Fruit fly (Drosophila melanogaster) whole organism, embryonic: ENCODE data around the gene Neu2.

ENCODE experiments used
- CG1024 ChIP-seq: fragments of 200-800 bp; sonication (Bioruptor generic); IDR thresholded peaks from 2 replicates; pipeline ENCODE4 v1.3.6; 2022; ENCODE audit warnings: missing biosample characterization, missing genetic modification characterization
- CG10321 ChIP-seq: fragments of 200-800 bp; sonication (Bioruptor generic); IDR thresholded peaks from 2 replicates; pipeline ENCODE4 v1.3.6; 2022; ENCODE audit warnings: missing biosample characterization, missing genetic modification characterization
- CG10462 ChIP-seq: fragments of 200-800 bp; sonication (Bioruptor generic); optimal IDR thresholded peaks from 2 replicates; lab custom pipeline; 2016; ENCODE audit warnings: missing biosample characterization, missing genetic modification characterization
- CG1233 ChIP-seq: fragments of 200-800 bp; sonication (Bioruptor generic); optimal IDR thresholded peaks from 4 replicates; lab custom pipeline; 2018; ENCODE audit warnings: missing biosample characterization, mild to moderate bottlenecking, missing genetic modification characterization
- CG13775 ChIP-seq: fragments of 200-800 bp; sonication (Bioruptor generic); optimal IDR thresholded peaks from 3 replicates; lab custom pipeline; 2017; ENCODE audit warnings: missing biosample characterization, mild to moderate bottlenecking, missing genetic modification characterization
- CG15011 ChIP-seq: fragments of 200-800 bp; sonication (Bioruptor generic); optimal IDR thresholded peaks from 3 replicates; lab custom pipeline; 2018; ENCODE audit warnings: missing biosample characterization, mild to moderate bottlenecking, missing genetic modification characterization
- CG15696 ChIP-seq: fragments of 200-800 bp; sonication (Bioruptor generic); optimal IDR thresholded peaks from 2 replicates; lab custom pipeline; 2019; ENCODE audit warnings: missing biosample characterization, mild to moderate bottlenecking, missing genetic modification characterization, moderate library complexity
- CG16813 ChIP-seq: fragments of 200-800 bp; sonication (Bioruptor generic); IDR thresholded peaks from 3 replicates; pipeline ENCODE4 v1.3.6; 2022; ENCODE audit warnings: missing biosample characterization, missing genetic modification characterization; ENCODE audit not compliant: partially characterized antibody
- CG17802 ChIP-seq: fragments of 200-800 bp; sonication (Bioruptor generic); optimal IDR thresholded peaks from 2 replicates; lab custom pipeline; 2018; ENCODE audit warnings: missing biosample characterization, mild to moderate bottlenecking, missing genetic modification characterization, moderate library complexity
- CG2120 ChIP-seq: fragments of 200-800 bp; sonication (Bioruptor generic); optimal IDR thresholded peaks from 3 replicates; lab custom pipeline; 2016; ENCODE audit warnings: missing biosample characterization, missing genetic modification characterization
- CG2678 ChIP-seq: fragments of 200-800 bp; sonication (Bioruptor generic); optimal IDR thresholded peaks from 3 replicates; lab custom pipeline; 2019; ENCODE audit warnings: missing biosample characterization, mild to moderate bottlenecking, missing genetic modification characterization, moderate library complexity
- CG31224 ChIP-seq: fragments of 200-800 bp; sonication (Bioruptor generic); IDR thresholded peaks from 2 replicates; pipeline ENCODE4 v1.3.6; 2022; ENCODE audit warnings: missing biosample characterization, missing genetic modification characterization
- CG4617 ChIP-seq: fragments of 200-800 bp; sonication (Bioruptor generic); optimal IDR thresholded peaks from 3 replicates; lab custom pipeline; 2016; ENCODE audit warnings: missing biosample characterization, missing genetic modification characterization, borderline replicate concordance
- CG4707 ChIP-seq: fragments of 200-800 bp; sonication (Bioruptor generic); optimal IDR thresholded peaks from 2 replicates; lab custom pipeline; 2018; ENCODE audit warnings: missing biosample characterization, mild to moderate bottlenecking, missing genetic modification characterization, moderate library complexity
- CG6254 ChIP-seq: fragments of 200-800 bp; sonication (Bioruptor generic); optimal IDR thresholded peaks from 3 replicates; lab custom pipeline; 2017; ENCODE audit warnings: mild to moderate bottlenecking, missing biosample characterization, missing genetic modification reagents, missing genetic modification characterization
- CG6654 ChIP-seq: fragments of 200-800 bp; sonication (Bioruptor generic); optimal IDR thresholded peaks from 2 replicates; lab custom pipeline; 2017; ENCODE audit warnings: missing biosample characterization, mild to moderate bottlenecking, missing genetic modification characterization
- CG7963 ChIP-seq: fragments of 200-800 bp; sonication (Bioruptor generic); IDR thresholded peaks from 3 replicates; pipeline ENCODE4 v1.3.6; 2022; ENCODE audit warnings: missing biosample characterization, missing genetic modification characterization; ENCODE audit not compliant: partially characterized antibody
- CG8924 ChIP-seq: fragments of 200-800 bp; optimal IDR thresholded peaks from 3 replicates; lab custom pipeline; 2019; ENCODE audit warnings: missing biosample characterization, mild to moderate bottlenecking, missing genetic modification characterization, moderate library complexity
- CG9215 ChIP-seq: fragments of 200-800 bp; sonication (Bioruptor generic); IDR thresholded peaks from 2 replicates; pipeline ENCODE4 v1.3.6; 2022; ENCODE audit warnings: missing biosample characterization, missing genetic modification characterization
- CG9437 ChIP-seq: fragments of 200-800 bp; sonication (Bioruptor generic); optimal IDR thresholded peaks from 2 replicates; lab custom pipeline; 2018; ENCODE audit warnings: missing biosample characterization, mild to moderate bottlenecking, missing genetic modification characterization
- CG9932 ChIP-seq: fragments of 200-800 bp; sonication (Bioruptor generic); IDR thresholded peaks from 2 replicates; pipeline ENCODE4 v1.3.6; 2022; ENCODE audit warnings: missing biosample characterization, missing genetic modification characterization
- Dp ChIP-seq: fragments of 200-800 bp; sonication (Bioruptor generic); optimal IDR thresholded peaks from 2 replicates; lab custom pipeline; 2018; ENCODE audit warnings: missing biosample characterization, mild to moderate bottlenecking, missing genetic modification characterization, moderate library complexity
- Hmx ChIP-seq: fragments of 200-800 bp; sonication (Bioruptor generic); optimal IDR thresholded peaks from 2 replicates; lab custom pipeline; 2016; ENCODE audit warnings: missing biosample characterization, missing genetic modification characterization
- Hr39 ChIP-seq: fragments of >200 bp; optimal IDR thresholded peaks from 2 replicates; lab custom pipeline; 2017
- Jarid2 ChIP-seq: fragments of 200-800 bp; sonication (Bioruptor generic); optimal IDR thresholded peaks from 3 replicates; lab custom pipeline; 2017; ENCODE audit warnings: mild to moderate bottlenecking, missing biosample characterization, missing genetic modification reagents, missing genetic modification characterization
- MTF-1 ChIP-seq: fragments of 200-800 bp; sonication (Bioruptor generic); optimal IDR thresholded peaks from 2 replicates; lab custom pipeline; 2018; ENCODE audit warnings: missing biosample characterization, mild to moderate bottlenecking, missing genetic modification characterization, borderline replicate concordance
- Med ChIP-seq: fragments of 200-800 bp; sonication (Bioruptor generic); peaks from one replicate; lab custom pipeline; 2016; ENCODE audit warnings: missing biosample characterization, missing genetic modification characterization, mild to moderate bottlenecking, inconsistent platforms, moderate library complexity
- Nf-YC ChIP-seq: fragments of 200-800 bp; optimal IDR thresholded peaks from 3 replicates; lab custom pipeline; 2019; ENCODE audit warnings: missing biosample characterization, mild to moderate bottlenecking, missing genetic modification characterization, moderate library complexity
- Pdp1 ChIP-seq, 2 experiments: fragments of 200-800 bp; sonication (Bioruptor generic); optimal IDR thresholded peaks; 3 replicates each; lab custom pipeline; 2016; ENCODE audit warnings: missing biosample characterization in 2 of 2, missing genetic modification characterization in 2 of 2, mild to moderate bottlenecking in 1 of 2, moderate library complexity in 1 of 2
- Rx ChIP-seq: fragments of 200-800 bp; sonication (Bioruptor generic); IDR thresholded peaks from 2 replicates; pipeline ENCODE4 v1.3.6; 2022; ENCODE audit warnings: missing biosample characterization, missing genetic modification characterization
- Sox102F ChIP-seq: fragments of 200-800 bp; sonication (Bioruptor generic); optimal IDR thresholded peaks from 2 replicates; lab custom pipeline; 2018; ENCODE audit warnings: missing biosample characterization, mild to moderate bottlenecking, missing genetic modification characterization, moderate library complexity
- YL-1 ChIP-seq: fragments of 200-800 bp; sonication (Bioruptor generic); optimal IDR thresholded peaks from 3 replicates; lab custom pipeline; 2017; ENCODE audit warnings: missing biosample characterization, mild to moderate bottlenecking, missing genetic modification characterization
- ato ChIP-seq: fragments of 200-800 bp; sonication (Bioruptor generic); IDR thresholded peaks from 2 replicates; pipeline ENCODE4 v1.3.6; 2022; ENCODE audit warnings: missing biosample characterization, missing genetic modification characterization; ENCODE audit not compliant: partially characterized antibody
- chif ChIP-seq, 2 experiments: fragments of 200-800 bp; sonication (Bioruptor generic); optimal IDR thresholded peaks; 3 replicates each; lab custom pipeline; 2016; ENCODE audit warnings: missing biosample characterization in 2 of 2, missing genetic modification characterization in 2 of 2
- fd3F ChIP-seq: fragments of 200-800 bp; sonication (Bioruptor generic); optimal IDR thresholded peaks from 2 replicates; lab custom pipeline; 2018; ENCODE audit warnings: missing biosample characterization, mild to moderate bottlenecking, missing genetic modification characterization, moderate library complexity
- gsb ChIP-seq: fragments of 200-800 bp; sonication (Bioruptor generic); IDR thresholded peaks from 2 replicates; pipeline ENCODE4 v1.3.6; 2022; ENCODE audit warnings: missing biosample characterization, missing genetic modification characterization
- klu ChIP-seq: fragments of 200-800 bp; sonication (Bioruptor generic); IDR thresholded peaks from 2 replicates; pipeline ENCODE4 v1.3.6; 2022; ENCODE audit warnings: missing biosample characterization, missing genetic modification characterization
- nerfin-1 ChIP-seq: fragments of 200-800 bp; sonication (Bioruptor generic); optimal IDR thresholded peaks from 3 replicates; lab custom pipeline; 2019; ENCODE audit warnings: missing biosample characterization, mild to moderate bottlenecking, missing genetic modification characterization, moderate library complexity
- nerfin-2 ChIP-seq: fragments of 200-800 bp; sonication (Bioruptor generic); IDR thresholded peaks from 2 replicates; pipeline ENCODE4 v1.3.6; 2022; ENCODE audit warnings: missing biosample characterization, missing genetic modification characterization; ENCODE audit not compliant: partially characterized antibody
- otp ChIP-seq: fragments of 200-800 bp; sonication (Bioruptor generic); IDR thresholded peaks from 3 replicates; pipeline ENCODE4, ENCODE4 v1.3.6; 2022; ENCODE audit warnings: missing biosample characterization, missing genetic modification characterization
- rib ChIP-seq: fragments of 200-800 bp; sonication (Bioruptor generic); IDR thresholded peaks from 2 replicates; pipeline ENCODE4 v1.3.6; 2022; ENCODE audit warnings: missing biosample characterization, missing genetic modification characterization
- ro ChIP-seq: fragments of 200-800 bp; sonication (Bioruptor generic); IDR thresholded peaks from 2 replicates; pipeline ENCODE4 v1.3.6; 2022; ENCODE audit warnings: missing biosample characterization, missing genetic modification characterization
- row ChIP-seq: fragments of 200-800 bp; sonication (Bioruptor generic); IDR thresholded peaks from 3 replicates; pipeline ENCODE4 v1.3.6; 2022; ENCODE audit warnings: missing biosample characterization, missing genetic modification characterization
- salm ChIP-seq: fragments of 200-800 bp; sonication (Bioruptor generic); optimal IDR thresholded peaks from 2 replicates; lab custom pipeline; 2018; ENCODE audit warnings: missing biosample characterization, mild to moderate bottlenecking, missing genetic modification characterization
- shn ChIP-seq: fragments of 200-800 bp; sonication (Bioruptor generic); optimal IDR thresholded peaks from 3 replicates; lab custom pipeline; 2016; ENCODE audit warnings: missing biosample characterization, missing genetic modification characterization
- sr ChIP-seq: fragments of 200-800 bp; sonication (Bioruptor generic); IDR thresholded peaks from 3 replicates; pipeline ENCODE4 v1.3.6; 2022; ENCODE audit warnings: missing biosample characterization, missing genetic modification characterization
- ssp ChIP-seq: fragments of 200-800 bp; sonication (Bioruptor generic); IDR thresholded peaks from 2 replicates; pipeline ENCODE4 v1.3.6; 2022; ENCODE audit warnings: missing biosample characterization, missing genetic modification characterization
- ttk ChIP-seq: fragments of 200-800 bp; sonication (Bioruptor generic); IDR thresholded peaks from 2 replicates; pipeline ENCODE4 v2.1.2; 2022; ENCODE audit warnings: missing biosample characterization, missing genetic modification characterization
- twi ChIP-seq: fragments of 200-800 bp; optimal IDR thresholded peaks from 2 replicates; lab custom pipeline; 2019; ENCODE audit warnings: missing biosample characterization, mild to moderate bottlenecking, missing genetic modification characterization, moderate library complexity
- zfh1 ChIP-seq: fragments of 200-800 bp; sonication (Bioruptor generic); IDR thresholded peaks from 3 replicates; pipeline ENCODE4 v1.3.6; 2022; ENCODE audit warnings: missing biosample characterization, missing genetic modification characterization

Neu2 gene

dm6 chr3L:21507354-21507928, 17.1 kb upstream of the Neu2 start, which contains the start of the genes Glg1 and M6 (continued):
- peak; percentile 38 for TF ChIP-seq CG9437
- TF ChIP-seq ato (GFP tag; lab: Robert Waterston, UW), result peak; percentile 89
- peak; percentile 44; the same call in 1 of the 2 replicates for TF ChIP-seq ssp (GFP tag; lab: Robert Waterston, UW)
- no peak for TF ChIP-seq CG6254
- TF ChIP-seq rib (GFP tag; lab: Robert Waterston, UW), result no peak
- peak; percentile 72 for TF ChIP-seq CG13775
- TF ChIP-seq Nf-YC (tag; lab: Kevin White, UChicago), result peak; percentile 64
- 0 out of 2 replicates have a peak, but pooled peaks have one; percentile 2 for TF ChIP-seq Rx (GFP tag; lab: Robert Waterston, UW)
- TF ChIP-seq Hr39 (lab: Kevin White, UChicago), result no peak
- TF ChIP-seq otp (GFP tag; lab: Robert Waterston, UW), result no peak
- peak; percentile 43 for TF ChIP-seq CG4617
- TF ChIP-seq CG1024 (GFP tag; lab: Robert Waterston, UW), result peak; percentile 33; the same call in 1 of the 2 replicates
- TF ChIP-seq CG2120 (GFP tag; lab: Kevin White, UChicago), result peak; percentile 89
- TF ChIP-seq klu (GFP tag; lab: Robert Waterston, UW), result no peak
- peak; percentile 57; the same call in 2 of the 3 replicates for TF ChIP-seq zfh1 (GFP tag; lab: Robert Waterston, UW)
- peak; percentile 60 for TF ChIP-seq Sox102F (GFP tag; lab: Kevin White, UChicago)
- TF ChIP-seq CG10462, result peak; percentile 38
- no peak for TF ChIP-seq ro (GFP tag; lab: Robert Waterston, UW)
- peak; percentile 96 for TF ChIP-seq CG16813 (GFP tag; lab: Robert Waterston, UW)
- peak; percentile 90 for TF ChIP-seq CG7963 (GFP tag; lab: Robert Waterston, UW)
- TF ChIP-seq CG9932 (GFP tag; lab: Robert Waterston, UW), result peak; percentile 83
- TF ChIP-seq CG15696 (tag; lab: Kevin White, UChicago), result peak; percentile 66
- TF ChIP-seq CG4707 (GFP tag; lab: Kevin White, UChicago), result no peak
- peak; percentile 38 for TF ChIP-seq fd3F
- peak; percentile 18 for TF ChIP-seq CG17802 (tag; lab: Kevin White, UChicago)
- TF ChIP-seq CG10321 (GFP tag; lab: Robert Waterston, UW), result no peak
- TF ChIP-seq Dp (GFP tag; lab: Kevin White, UChicago), result peak; percentile 33
- TF ChIP-seq YL-1 (GFP tag; lab: Kevin White, UChicago), result peak; percentile 78
- TF ChIP-seq sr (GFP tag; lab: Robert Waterston, UW), result no peak
- TF ChIP-seq Med (GFP tag; lab: Kevin White, UChicago), result peak; percentile 90
- peak; percentile 51 to 64 for TF ChIP-seq Pdp1 (GFP tag; optimal IDR thresholded peaks at IDR 0.05; lab: Kevin White, UChicago)
- 0 out of 2 replicates have a peak, but pooled peaks have one; percentile 41 for TF ChIP-seq CG31224 (GFP tag; lab: Robert Waterston, UW)
- peak; percentile 44 for TF ChIP-seq CG1233 (GFP tag; lab: Kevin White, UChicago)
- TF ChIP-seq Hmx (GFP tag; lab: Kevin White, UChicago), result no peak
- TF ChIP-seq nerfin-2, result peak; percentile 93
- TF ChIP-seq nerfin-1 (tag; lab: Kevin White, UChicago), result no peak
- peak; percentile 73 for TF ChIP-seq CG8924 (tag; lab: Kevin White, UChicago)
- peak; percentile 96 for TF ChIP-seq row
- TF ChIP-seq chif (GFP tag; optimal IDR thresholded peaks at IDR 0.05; lab: Kevin White, UChicago), result peak; percentile 4 to 54
- peak; percentile 57 for TF ChIP-seq shn (GFP tag; lab: Kevin White, UChicago)
- no peak for TF ChIP-seq CG6654 (GFP tag; lab: Kevin White, UChicago)
- no peak for TF ChIP-seq ttk (GFP tag; lab: Robert Waterston, UW)
- TF ChIP-seq salm (tag; lab: Kevin White, UChicago), result no peak
- TF ChIP-seq CG15011 (GFP tag; lab: Kevin White, UChicago), result no peak
- peak; percentile 66 for TF ChIP-seq CG9215 (GFP tag; lab: Robert Waterston, UW)
- TF ChIP-seq CG2678 (tag; lab: Kevin White, UChicago), result peak; percentile 77
- TF ChIP-seq MTF-1 (GFP tag; lab: Kevin White, UChicago), result no peak
- no peak for TF ChIP-seq gsb (GFP tag; lab: Robert Waterston, UW)
- TF ChIP-seq Jarid2, result peak; percentile 40
- peak; percentile 40 for TF ChIP-seq twi (tag; lab: Kevin White, UChicago)
